Worm (Caenorhabditis elegans) whole organism, mixed stage, embryonic: ENCODE results near the gene F21D5.4.

ENCODE experiments used
- blmp-1 ChIP-seq: fragments of 150-350 bp; optimal IDR thresholded peaks from 2 replicates; lab custom pipeline; 2014; ENCODE audit warnings: missing biosample characterization, missing genetic modification characterization
- elt-3 ChIP-seq: fragments of 150-350 bp; optimal IDR thresholded peaks from 2 replicates; lab custom pipeline; 2014; ENCODE audit warnings: missing biosample characterization, missing genetic modification characterization
- lin-13 ChIP-seq: fragments of 150-350 bp; optimal IDR thresholded peaks from 2 replicates; lab custom pipeline; 2014; ENCODE audit warnings: missing biosample characterization, missing genetic modification characterization
- lsy-2 ChIP-seq: fragments of 150-350 bp; optimal IDR thresholded peaks from 2 replicates; lab custom pipeline; 2014; ENCODE audit warnings: missing biosample characterization, missing genetic modification characterization
- nhr-12 ChIP-seq: fragments of 150-350 bp; optimal IDR thresholded peaks from 2 replicates; lab custom pipeline; 2014; ENCODE audit warnings: missing biosample characterization, missing genetic modification characterization
- nhr-2 ChIP-seq: fragments of 150-350 bp; optimal IDR thresholded peaks from 2 replicates; lab custom pipeline; 2014; ENCODE audit warnings: missing biosample characterization, missing genetic modification characterization
- nhr-28 ChIP-seq: fragments of 150-350 bp; optimal IDR thresholded peaks from 2 replicates; lab custom pipeline; 2014; ENCODE audit warnings: missing biosample characterization, missing genetic modification characterization
- snpc-4 ChIP-seq: fragments of 150-350 bp; optimal IDR thresholded peaks from 2 replicates; lab custom pipeline; 2014; ENCODE audit warnings: missing biosample characterization, missing genetic modification characterization
- tbx-8 ChIP-seq: fragments of 200-800 bp; sonication (Bioruptor generic); optimal IDR thresholded peaks from 2 replicates; lab custom pipeline; 2018; ENCODE audit warnings: mild to moderate bottlenecking, missing genetic modification characterization, moderate library complexity, missing compliant biosample characterization
- unc-120 ChIP-seq: sonication (generic microtip); optimal IDR thresholded peaks from 2 replicates; lab custom pipeline; 2017; ENCODE audit warnings: missing genetic modification characterization, missing compliant biosample characterization; ENCODE audit not compliant: poor library complexity, severe bottlenecking
- unc-62 ChIP-seq: fragments of 150-350 bp; optimal IDR thresholded peaks from 2 replicates; lab custom pipeline; 2014; ENCODE audit warnings: missing biosample characterization, missing genetic modification reagents, missing genetic modification characterization
- ztf-11 ChIP-seq: fragments of 150-350 bp; optimal IDR thresholded peaks from 2 replicates; lab custom pipeline; 2014; ENCODE audit warnings: missing biosample characterization, missing genetic modification characterization

DNA sequence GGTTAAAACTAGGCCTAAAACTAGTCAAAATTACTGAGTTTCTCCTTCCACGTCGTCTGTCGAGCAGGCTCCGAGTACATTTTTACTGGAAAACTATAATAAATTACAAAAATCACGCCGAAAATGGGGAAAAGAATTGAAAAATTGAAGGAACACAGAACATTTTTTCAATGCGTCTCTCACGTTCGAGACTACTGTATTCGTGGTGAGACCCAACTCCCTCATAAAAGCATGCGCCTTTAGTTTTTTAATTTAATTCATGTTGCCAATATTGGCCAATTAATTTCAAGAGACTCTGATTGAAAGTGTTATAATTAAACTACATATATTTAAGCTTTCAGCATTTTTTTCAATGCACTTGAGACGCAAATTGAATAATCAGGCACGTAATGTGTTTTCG is 16.3 kb downstream of the F21D5.4 start:
- TF ChIP-seq tbx-8 (GFP tag; lab: Kevin White, UChicago) (no peak), unc-62 (GFP tag; lab: Kevin White, UChicago) (no peak), snpc-4 (tag; lab: Kevin White, UChicago) (no peak), lsy-2 (no peak), ztf-11 (tag; lab: Kevin White, UChicago) (no peak), blmp-1 (tag; lab: Kevin White, UChicago) (no peak), nhr-12 (tag; lab: Kevin White, UChicago) (no peak), nhr-2 (tag; lab: Kevin White, UChicago) (no peak), nhr-28 (tag; lab: Kevin White, UChicago) (no peak), unc-120 (tag; lab: Kevin White, UChicago) (no peak), elt-3 (no peak), lin-13 (tag; lab: Kevin White, UChicago) (no peak)
